Fruit fly (Drosophila melanogaster): ENCODE measurements around the gene Ssdp.

The Ssdp gene

DNA sequence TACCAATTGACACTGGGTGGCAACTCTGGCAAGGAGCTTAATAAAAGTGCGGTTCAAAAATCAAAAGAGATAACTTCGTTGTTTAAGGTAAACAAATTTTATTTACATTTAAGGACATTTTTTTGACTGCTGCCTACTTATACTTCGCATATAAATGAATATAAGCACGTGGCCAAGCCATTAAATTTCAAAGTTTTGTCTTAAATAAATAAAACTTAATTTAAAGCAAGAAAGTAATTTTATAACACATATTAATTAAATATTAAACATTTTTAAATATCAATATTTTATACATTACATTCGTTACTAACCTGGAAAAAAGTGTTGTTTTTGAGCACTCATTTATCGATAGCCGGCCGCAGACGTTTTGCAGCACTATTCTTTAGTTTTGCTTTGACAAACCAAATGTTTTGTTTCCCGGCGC, 10.7 kb downstream of the Ssdp start, which contains the start of the genes CG12321 and MED17 (continued):
- TF ChIP-seq wdn (GFP tag; IDR thresholded peaks at IDR 0.05) (peak; percentile 80), Hand (GFP tag; optimal IDR thresholded peaks at IDR 0.05) (peak; percentile 67), pb (GFP tag; optimal IDR thresholded peaks at IDR 0.05) (no peak), CG8478 (optimal IDR thresholded peaks at IDR 0.05) (no peak), CG7839 (tag; optimal IDR thresholded peaks at IDR 0.05) (peak; percentile 86), CG12769 (tag; optimal IDR thresholded peaks at IDR 0.05) (no peak), vfl (GFP tag; optimal IDR thresholded peaks at IDR 0.05) (peak; percentile 58), CG4820 (GFP tag; optimal IDR thresholded peaks at IDR 0.05) (peak; percentile 89), toy (GFP tag; IDR thresholded peaks at IDR 0.05) (peak; percentile 43; the same call in 1 of the 2 replicates), Hr3 (GFP tag; optimal IDR thresholded peaks at IDR 0.05) (peak; percentile 96), Ada2b (GFP tag; IDR thresholded peaks at IDR 0.05) (peak; percentile 72), ftz-f1 (GFP tag; optimal IDR thresholded peaks at IDR 0.05) (no peak), gcm2 (GFP tag; optimal IDR thresholded peaks at IDR 0.05) (peak; percentile 62), Mad (GFP tag; optimal IDR thresholded peaks at IDR 0.05) (peak; percentile 57), fu2 (GFP tag; optimal IDR thresholded peaks at IDR 0.05) (peak; percentile 62), CG6272 (GFP tag; IDR thresholded peaks at IDR 0.05) (peak; percentile 86), CG10267 (tag; optimal IDR thresholded peaks at IDR 0.05) (peak; percentile 99), salm (tag; optimal IDR thresholded peaks at IDR 0.05) (no peak), CG5180 (GFP tag; optimal IDR thresholded peaks at IDR 0.05) (no peak), CG15073 (GFP tag; optimal IDR thresholded peaks at IDR 0.05) (peak; percentile 53), danr (GFP tag; IDR thresholded peaks at IDR 0.05) (peak; percentile 73; the same call in 1 of the 2 replicates), mam (GFP tag; optimal IDR thresholded peaks at IDR 0.05) (peak; percentile 70), CG15479 (GFP tag; optimal IDR thresholded peaks at IDR 0.05) (no peak), Dll (GFP tag; IDR thresholded peaks at IDR 0.05; ENCODE audit: partially characterized antibody) (0 out of 4 replicates have a peak, but pooled peaks have one; percentile 45), CG1647 (GFP tag; optimal IDR thresholded peaks at IDR 0.05) (peak; percentile 62), ems (GFP tag; optimal IDR thresholded peaks at IDR 0.05) (no peak), CG12391 (tag; optimal IDR thresholded peaks at IDR 0.05) (peak; percentile 95), gt (GFP tag; IDR thresholded peaks at IDR 0.05) (peak; percentile 70), H2.0 (GFP tag; IDR thresholded peaks at IDR 0.05) (peak; percentile 81), Oaz (GFP tag; IDR thresholded peaks at IDR 0.05) (peak; percentile 50; the same call in 1 of the 2 replicates), CG9437 (GFP tag; optimal IDR thresholded peaks at IDR 0.05) (peak; percentile 86), insv (GFP tag; optimal IDR thresholded peaks at IDR 0.05) (peak in 1 of 2 experiments; percentile 57), ase (GFP tag; IDR thresholded peaks at IDR 0.05) (peak; percentile 85), psq (GFP tag; optimal IDR thresholded peaks at IDR 0.05) (peak; percentile 79), Sin3A (optimal IDR thresholded peaks at IDR 0.05) (peak; percentile 5), ERR (GFP tag; optimal IDR thresholded peaks at IDR 0.05) (peak; percentile 35), odd (GFP tag; optimal IDR thresholded peaks at IDR 0.05) (peak; percentile 58), Hr78 (GFP tag; optimal IDR thresholded peaks at IDR 0.05) (no peak), CG8359 (GFP tag; optimal IDR thresholded peaks at IDR 0.05; ENCODE audit: borderline replicate concordance) (peak; percentile 46), cato (GFP tag; optimal IDR thresholded peaks at IDR 0.05; ENCODE audit: borderline replicate concordance) (peak; percentile 79), Xbp1 (GFP tag; optimal IDR thresholded peaks at IDR 0.05) (peak; percentile 94), seq (GFP tag; IDR thresholded peaks at IDR 0.05) (peak; percentile 75), CG15514 (GFP tag; optimal IDR thresholded peaks at IDR 0.05) (peak; percentile 86), CG6683 (GFP tag; optimal IDR thresholded peaks at IDR 0.05) (peak; percentile 71), Doc2 (GFP tag; IDR thresholded peaks at IDR 0.05) (0 out of 2 replicates have a peak, but pooled peaks have one; percentile 57), Opbp (GFP tag; IDR thresholded peaks at IDR 0.05; ENCODE audit: partially characterized antibody) (no peak), Hr39 (optimal IDR thresholded peaks at IDR 0.05) (no peak), bigmax (GFP tag; optimal IDR thresholded peaks at IDR 0.05) (no peak), Max (GFP tag; optimal IDR thresholded peaks at IDR 0.05) (peak; percentile 85), CG17829 (tag; optimal IDR thresholded peaks at IDR 0.05) (peak; percentile 83), CG9215 (GFP tag; IDR thresholded peaks at IDR 0.05) (peak; percentile 88), CG2199 (GFP tag; IDR thresholded peaks at IDR 0.05) (no peak)

Data from whole organism, embryonic.